Fruit fly (Drosophila melanogaster): Measurements from ENCODE around the gene Tgt.

DNA sequence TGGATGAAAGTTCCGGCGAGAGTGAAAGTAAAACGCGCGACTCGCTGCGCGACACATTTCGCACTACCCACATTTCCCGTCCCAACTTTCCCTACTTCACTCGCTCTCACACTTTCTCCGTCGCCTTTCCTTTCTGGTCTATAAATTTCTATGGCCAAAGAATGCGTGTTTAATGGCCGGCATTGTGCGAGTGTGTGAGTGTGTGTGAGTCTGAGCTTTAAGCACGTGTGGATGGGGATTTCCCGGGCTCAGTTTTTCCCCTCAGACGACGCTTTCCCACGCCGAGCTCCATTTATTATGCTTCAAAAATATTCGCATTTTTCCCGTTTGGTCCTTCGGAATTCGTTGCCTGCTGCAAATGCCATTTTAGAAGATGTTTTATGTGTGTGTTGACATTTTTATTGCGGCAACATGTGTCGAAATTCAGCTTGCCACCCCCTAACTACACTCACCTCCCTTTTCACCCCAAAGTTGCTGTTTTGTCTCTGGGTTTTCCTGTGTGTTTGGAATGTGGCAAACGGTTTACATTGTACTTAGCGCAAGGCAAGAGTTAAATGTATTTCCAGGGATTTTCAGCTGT lies 33.3 kb downstream of the Tgt start:
- no peak for TF ChIP-seq Pif1B (GFP tag; optimal IDR thresholded peaks at IDR 0.05)
- TF ChIP-seq fd96Ca (GFP tag; IDR thresholded peaks at IDR 0.05): no peak
- TF ChIP-seq gl (tag; optimal IDR thresholded peaks at IDR 0.05): no peak
- no peak for TF ChIP-seq CG13204 (GFP tag; optimal IDR thresholded peaks at IDR 0.05)
- no peak for TF ChIP-seq EcR (GFP tag; optimal IDR thresholded peaks at IDR 0.05)
- TF ChIP-seq CG8159 (tag; optimal IDR thresholded peaks at IDR 0.05): no peak

Measured in whole organism, pupa.